Fruit fly (Drosophila melanogaster) whole organism, embryonic: Measurements from ENCODE around the gene AhcyL1.

Source experiments
- ATbp ChIP-seq: fragments of 200-800 bp; sonication (Bioruptor generic); optimal IDR thresholded peaks from 2 replicates; lab custom pipeline; 2017; ENCODE audit warnings: missing biosample characterization, mild to moderate bottlenecking, missing genetic modification characterization, missing genetic modification reagents
- Aef1 ChIP-seq: fragments of 200-800 bp; sonication (Bioruptor generic); IDR thresholded peaks from 3 replicates; pipeline ENCODE4 v1.3.6; 2022; ENCODE audit warnings: missing biosample characterization, missing genetic modification characterization
- CG10979 ChIP-seq: fragments of 200-800 bp; sonication (Bioruptor generic); optimal IDR thresholded peaks from 2 replicates; lab custom pipeline; 2018; ENCODE audit warnings: missing biosample characterization, mild to moderate bottlenecking, missing genetic modification characterization, moderate library complexity
- CG11504 ChIP-seq: fragments of 200-800 bp; sonication (Bioruptor generic); optimal IDR thresholded peaks from 3 replicates; lab custom pipeline; 2019; ENCODE audit warnings: missing biosample characterization, mild to moderate bottlenecking, missing genetic modification characterization, moderate library complexity
- CG12071 ChIP-seq: fragments of 200-800 bp; sonication (Bioruptor generic); optimal IDR thresholded peaks from 3 replicates; lab custom pipeline; 2018; ENCODE audit warnings: missing biosample characterization, mild to moderate bottlenecking, missing genetic modification characterization
- CG14441 ChIP-seq: fragments of 200-800 bp; sonication (Bioruptor generic); IDR thresholded peaks from 2 replicates; pipeline ENCODE4 v1.3.6; 2022; ENCODE audit warnings: missing biosample characterization, missing genetic modification characterization
- CG15269 ChIP-seq: fragments of 200-800 bp; sonication (Bioruptor generic); optimal IDR thresholded peaks from 2 replicates; lab custom pipeline; 2018; ENCODE audit warnings: missing biosample characterization, mild to moderate bottlenecking, missing genetic modification characterization, moderate library complexity
- CG1529 ChIP-seq: fragments of 200-800 bp; sonication (Bioruptor generic); optimal IDR thresholded peaks from 3 replicates; lab custom pipeline; 2018; ENCODE audit warnings: missing biosample characterization, missing genetic modification characterization
- CG1602 ChIP-seq: fragments of 200-800 bp; sonication (Bioruptor generic); optimal IDR thresholded peaks from 3 replicates; lab custom pipeline; 2016; ENCODE audit warnings: missing biosample characterization, missing genetic modification characterization
- CG16779 ChIP-seq: fragments of 200-800 bp; sonication (Bioruptor generic); IDR thresholded peaks from 2 replicates; pipeline ENCODE4 v1.3.6; 2022; ENCODE audit warnings: missing biosample characterization, missing genetic modification characterization
- CG17829 ChIP-seq: fragments of 200-800 bp; optimal IDR thresholded peaks from 2 replicates; lab custom pipeline; 2019; ENCODE audit warnings: missing biosample characterization, mild to moderate bottlenecking, missing genetic modification characterization, moderate library complexity
- CG18262 ChIP-seq: fragments of 200-800 bp; optimal IDR thresholded peaks from 3 replicates; lab custom pipeline; 2019; ENCODE audit warnings: missing biosample characterization, mild to moderate bottlenecking, missing genetic modification characterization, moderate library complexity
- CG2202 ChIP-seq: fragments of 200-800 bp; sonication (Bioruptor generic); optimal IDR thresholded peaks from 2 replicates; lab custom pipeline; 2018; ENCODE audit warnings: missing biosample characterization, mild to moderate bottlenecking, missing genetic modification characterization
- CG2678 ChIP-seq: fragments of 200-800 bp; sonication (Bioruptor generic); optimal IDR thresholded peaks from 3 replicates; lab custom pipeline; 2019; ENCODE audit warnings: missing biosample characterization, mild to moderate bottlenecking, missing genetic modification characterization, moderate library complexity
- CG2712 ChIP-seq: fragments of 200-800 bp; optimal IDR thresholded peaks from 3 replicates; lab custom pipeline; 2019; ENCODE audit warnings: missing biosample characterization, mild to moderate bottlenecking, missing genetic modification characterization, moderate library complexity
- CG33557 ChIP-seq: fragments of 200-800 bp; sonication (Bioruptor generic); optimal IDR thresholded peaks from 2 replicates; lab custom pipeline; 2019; ENCODE audit warnings: missing biosample characterization, mild to moderate bottlenecking, missing genetic modification characterization, moderate library complexity
- CG3838 ChIP-seq: fragments of 200-800 bp; sonication (Bioruptor generic); optimal IDR thresholded peaks from 3 replicates; lab custom pipeline; 2016; ENCODE audit warnings: missing biosample characterization, missing genetic modification characterization
- CG4424 ChIP-seq: fragments of 200-800 bp; sonication (Bioruptor generic); optimal IDR thresholded peaks from 3 replicates; lab custom pipeline; 2016; ENCODE audit warnings: missing biosample characterization, missing genetic modification characterization
- CG6175 ChIP-seq: fragments of 200-800 bp; sonication (Bioruptor generic); IDR thresholded peaks from 3 replicates; pipeline ENCODE4 v1.3.6; 2022; ENCODE audit warnings: missing biosample characterization, missing genetic modification characterization
- CG7839 ChIP-seq: fragments of 200-800 bp; sonication (Bioruptor generic); optimal IDR thresholded peaks from 3 replicates; lab custom pipeline; 2018; ENCODE audit warnings: missing biosample characterization, mild to moderate bottlenecking, missing genetic modification characterization, moderate library complexity
- CG8089 ChIP-seq: fragments of 200-800 bp; sonication (Bioruptor generic); optimal IDR thresholded peaks from 3 replicates; lab custom pipeline; 2016; ENCODE audit warnings: missing biosample characterization, missing genetic modification characterization
- CG9727 ChIP-seq: fragments of 200-800 bp; sonication (Bioruptor generic); optimal IDR thresholded peaks from 3 replicates; lab custom pipeline; 2017; ENCODE audit warnings: missing biosample characterization, mild to moderate bottlenecking, missing genetic modification characterization
- CrebB ChIP-seq: fragments of 200-800 bp; sonication (Bioruptor generic); optimal IDR thresholded peaks from 3 replicates; lab custom pipeline; 2018; ENCODE audit warnings: missing biosample characterization, mild to moderate bottlenecking, missing genetic modification characterization
- Eip74EF ChIP-seq, 2 experiments: fragments of 200-800 bp in 1 of 2; fragments of >200 bp in 1 of 2; sonication (Bioruptor generic) in 1 of 2; optimal IDR thresholded peaks; 2 replicates each; lab custom pipeline; 2017 to 2019; ENCODE audit warnings: missing biosample characterization in 2 of 2, missing genetic modification characterization in 2 of 2, mild to moderate bottlenecking in 1 of 2, moderate library complexity in 1 of 2
- H2.0 ChIP-seq: fragments of 200-800 bp; sonication (Bioruptor generic); IDR thresholded peaks from 2 replicates; pipeline ENCODE4 v1.3.6; 2022; ENCODE audit warnings: missing biosample characterization, missing genetic modification characterization
- HHEX ChIP-seq: fragments of 200-800 bp; sonication (Bioruptor generic); optimal IDR thresholded peaks from 3 replicates; lab custom pipeline; 2017; ENCODE audit warnings: missing biosample characterization, mild to moderate bottlenecking, missing genetic modification characterization, missing genetic modification reagents
- HmgZ ChIP-seq: fragments of 200-800 bp; sonication (Bioruptor generic); optimal IDR thresholded peaks from 2 replicates; lab custom pipeline; 2018; ENCODE audit warnings: missing biosample characterization, mild to moderate bottlenecking, missing genetic modification characterization
- Hmr ChIP-seq: fragments of 200-800 bp; sonication (Bioruptor generic); optimal IDR thresholded peaks from 3 replicates; lab custom pipeline; 2017; ENCODE audit warnings: mild to moderate bottlenecking, missing biosample characterization, missing genetic modification reagents, missing genetic modification characterization
- Hr39 ChIP-seq: fragments of >200 bp; optimal IDR thresholded peaks from 2 replicates; lab custom pipeline; 2017
- Jarid2 ChIP-seq: fragments of 200-800 bp; sonication (Bioruptor generic); optimal IDR thresholded peaks from 3 replicates; lab custom pipeline; 2017; ENCODE audit warnings: mild to moderate bottlenecking, missing biosample characterization, missing genetic modification reagents, missing genetic modification characterization
- Rfx ChIP-seq: fragments of 200-800 bp; sonication (Bioruptor generic); IDR thresholded peaks from 2 replicates; pipeline ENCODE4 v1.3.6; 2022; ENCODE audit warnings: missing biosample characterization, missing genetic modification characterization
- Sry-β ChIP-seq: fragments of 200-800 bp; sonication (Bioruptor generic); optimal IDR thresholded peaks from 2 replicates; lab custom pipeline; 2018; ENCODE audit warnings: missing biosample characterization, mild to moderate bottlenecking, missing genetic modification characterization, moderate library complexity
- Xbp1 ChIP-seq: fragments of 200-800 bp; sonication (Bioruptor generic); optimal IDR thresholded peaks from 3 replicates; lab custom pipeline; 2016; ENCODE audit warnings: missing biosample characterization, mild to moderate bottlenecking, missing genetic modification characterization
- abd-A ChIP-seq: fragments of 200-800 bp; sonication (Bioruptor generic); optimal IDR thresholded peaks from 3 replicates; lab custom pipeline; 2019; ENCODE audit warnings: missing biosample characterization, mild to moderate bottlenecking, missing genetic modification characterization, moderate library complexity
- ac ChIP-seq: fragments of 200-800 bp; sonication (Bioruptor generic); optimal IDR thresholded peaks from 3 replicates; lab custom pipeline; 2017; ENCODE audit warnings: missing biosample characterization, mild to moderate bottlenecking, missing genetic modification characterization
- ase ChIP-seq: fragments of 200-800 bp; sonication (Bioruptor generic); IDR thresholded peaks from 3 replicates; pipeline ENCODE4 v1.3.6; 2022; ENCODE audit warnings: missing biosample characterization, missing genetic modification characterization
- caup ChIP-seq: fragments of 200-800 bp; sonication (Bioruptor generic); optimal IDR thresholded peaks from 3 replicates; lab custom pipeline; 2017; ENCODE audit warnings: missing biosample characterization, mild to moderate bottlenecking, missing genetic modification characterization, moderate library complexity; ENCODE audit not compliant: severe bottlenecking
- chm ChIP-seq: fragments of 200-800 bp; sonication (Bioruptor generic); IDR thresholded peaks from 2 replicates; pipeline ENCODE4 v1.3.6; 2022; ENCODE audit warnings: missing biosample characterization, missing genetic modification characterization
- disco-r ChIP-seq: fragments of 200-800 bp; sonication (Bioruptor generic); optimal IDR thresholded peaks from 2 replicates; lab custom pipeline; 2016; ENCODE audit warnings: missing biosample characterization, missing genetic modification characterization
- grau ChIP-seq: fragments of 200-800 bp; optimal IDR thresholded peaks from 3 replicates; lab custom pipeline; 2019; ENCODE audit warnings: missing biosample characterization, mild to moderate bottlenecking, missing genetic modification characterization, moderate library complexity
- grn ChIP-seq: fragments of 200-800 bp; sonication (Bioruptor generic); optimal IDR thresholded peaks from 3 replicates; lab custom pipeline; 2017; ENCODE audit warnings: missing biosample characterization, missing genetic modification characterization
- gro ChIP-seq: fragments of 200-800 bp; sonication (Bioruptor generic); optimal IDR thresholded peaks from 2 replicates; lab custom pipeline; 2016; ENCODE audit warnings: missing biosample characterization, missing genetic modification characterization
- h ChIP-seq: fragments of >200 bp; optimal IDR thresholded peaks from 2 replicates; lab custom pipeline; 2017
- kni ChIP-seq: fragments of 200-800 bp; sonication (Bioruptor generic); optimal IDR thresholded peaks from 3 replicates; lab custom pipeline; 2017; ENCODE audit warnings: mild to moderate bottlenecking, missing biosample characterization, missing genetic modification reagents, missing genetic modification characterization
- nau ChIP-seq: fragments of 200-800 bp; sonication (Bioruptor generic); optimal IDR thresholded peaks from 3 replicates; lab custom pipeline; 2017; ENCODE audit warnings: missing biosample characterization, mild to moderate bottlenecking, missing genetic modification characterization, missing genetic modification reagents
- nmo ChIP-seq: fragments of 200-800 bp; sonication (Bioruptor generic); optimal IDR thresholded peaks from 2 replicates; lab custom pipeline; 2018; ENCODE audit warnings: missing biosample characterization, mild to moderate bottlenecking, missing genetic modification characterization, moderate library complexity
- odd ChIP-seq: fragments of 200-800 bp; sonication (Bioruptor generic); optimal IDR thresholded peaks from 2 replicates; lab custom pipeline; 2017; ENCODE audit warnings: missing biosample characterization, mild to moderate bottlenecking, missing genetic modification characterization
- otp ChIP-seq: fragments of 200-800 bp; sonication (Bioruptor generic); IDR thresholded peaks from 3 replicates; pipeline ENCODE4, ENCODE4 v1.3.6; 2022; ENCODE audit warnings: missing biosample characterization, missing genetic modification characterization
- sqz ChIP-seq: fragments of 200-800 bp; sonication (Bioruptor generic); optimal IDR thresholded peaks from 3 replicates; lab custom pipeline; 2018; ENCODE audit warnings: missing biosample characterization, mild to moderate bottlenecking, missing genetic modification characterization
- tll ChIP-seq, 2 experiments: fragments of 200-800 bp in 1 of 2; fragments of >200 bp in 1 of 2; sonication (Bioruptor generic) in 1 of 2; optimal IDR thresholded peaks; 2 replicates each; lab custom pipeline; 2017 to 2019; ENCODE audit warnings: missing biosample characterization in 2 of 2, missing genetic modification characterization in 2 of 2, mild to moderate bottlenecking in 1 of 2, moderate library complexity in 1 of 2

AhcyL1 gene

DNA sequence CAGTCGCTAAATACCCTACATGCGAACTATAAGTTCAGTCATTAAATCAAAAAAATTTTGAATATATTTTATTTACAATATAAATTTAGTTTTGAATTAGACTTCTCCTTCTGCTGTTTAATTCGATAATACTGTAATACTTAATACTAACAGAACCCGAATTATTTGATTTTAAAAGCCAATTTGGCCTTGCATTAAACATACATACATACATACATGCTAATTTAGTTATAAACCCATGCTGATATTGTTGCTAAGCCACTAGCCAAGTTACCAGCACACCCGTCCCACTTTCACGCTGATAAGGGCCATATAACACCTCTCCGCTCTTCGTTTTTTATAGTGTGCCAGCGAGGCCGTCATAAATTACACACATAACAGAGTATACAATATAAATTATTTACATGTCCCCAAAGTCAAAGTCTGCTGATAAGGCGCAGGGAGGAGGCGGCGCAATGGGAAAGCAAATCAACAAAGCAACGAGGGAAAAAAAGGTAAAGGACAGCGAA lies 27.0 kb upstream of the AhcyL1 start (continued):
- no peak for TF ChIP-seq ase (GFP tag; lab: Robert Waterston, UW)
- peak; percentile 30 for TF ChIP-seq CG1529 (GFP tag; lab: Kevin White, UChicago)
- TF ChIP-seq CrebB (tag; lab: Kevin White, UChicago) = peak; percentile 73
- TF ChIP-seq nmo (GFP tag; lab: Kevin White, UChicago) = peak; percentile 39
- TF ChIP-seq odd (GFP tag; lab: Kevin White, UChicago) = peak; percentile 76
- TF ChIP-seq CG16779 = no peak
- TF ChIP-seq Aef1 = no peak
- TF ChIP-seq CG9727 (GFP tag; lab: Kevin White, UChicago) = peak; percentile 72
- peak in 1 of 2 experiments; percentile 68 for TF ChIP-seq tll (GFP tag; optimal IDR thresholded peaks at IDR 0.05; lab: Kevin White, UChicago)
- peak; percentile 61 for TF ChIP-seq grau (tag; lab: Kevin White, UChicago)
- no peak for TF ChIP-seq abd-A
- TF ChIP-seq CG2678 (tag; lab: Kevin White, UChicago) = peak; percentile 80
- TF ChIP-seq caup (GFP tag; lab: Kevin White, UChicago) = peak; percentile 48
- TF ChIP-seq Eip74EF (GFP tag; optimal IDR thresholded peaks at IDR 0.05; lab: Kevin White, UChicago) = peak in 1 of 2 experiments; percentile 33
- peak; percentile 40 for TF ChIP-seq CG15269 (tag; lab: Kevin White, UChicago)
- TF ChIP-seq Jarid2 = peak; percentile 25
- TF ChIP-seq CG8089 (GFP tag; lab: Kevin White, UChicago) = no peak
- TF ChIP-seq H2.0 (GFP tag; lab: Robert Waterston, UW) = no peak; the same call in 1 of the 2 replicates
- TF ChIP-seq CG14441 = peak; percentile 20; the same call in 1 of the 2 replicates
- TF ChIP-seq chm (GFP tag; lab: Robert Waterston, UW) = peak; percentile 55; the same call in 1 of the 2 replicates
- TF ChIP-seq CG7839 (tag; lab: Kevin White, UChicago) = peak; percentile 78
- TF ChIP-seq Hmr (GFP tag; lab: Kevin White, UChicago) = peak; percentile 60
- peak; percentile 45 for TF ChIP-seq CG4424 (GFP tag; lab: Kevin White, UChicago)
- TF ChIP-seq grn (GFP tag; lab: Kevin White, UChicago) = peak; percentile 29
- no peak for TF ChIP-seq disco-r (GFP tag; lab: Kevin White, UChicago)
- peak; percentile 60 for TF ChIP-seq ATbp (GFP tag; lab: Kevin White, UChicago)
- peak; percentile 40 for TF ChIP-seq kni
- peak; percentile 28 for TF ChIP-seq HmgZ (tag; lab: Kevin White, UChicago)
- peak; percentile 46 for TF ChIP-seq HHEX (GFP tag; lab: Kevin White, UChicago)
- no peak for TF ChIP-seq h (lab: Kevin White, UChicago)
- TF ChIP-seq ac (GFP tag; lab: Kevin White, UChicago) = peak; percentile 51
- TF ChIP-seq Rfx (GFP tag; lab: Robert Waterston, UW) = peak; percentile 50
- TF ChIP-seq CG2202 (tag; lab: Kevin White, UChicago) = peak; percentile 44
- TF ChIP-seq Xbp1 = peak; percentile 19
- peak; percentile 28 for TF ChIP-seq CG17829 (tag; lab: Kevin White, UChicago)
- TF ChIP-seq CG1602 (GFP tag; lab: Kevin White, UChicago) = peak; percentile 8
- peak; percentile 87 for TF ChIP-seq CG12071 (GFP tag; lab: Kevin White, UChicago)
- TF ChIP-seq CG3838 (GFP tag; lab: Kevin White, UChicago) = no peak
- peak; percentile 66 for TF ChIP-seq sqz
- peak; percentile 3 for TF ChIP-seq Sry-β
- no peak for TF ChIP-seq CG6175 (GFP tag; lab: Robert Waterston, UW)
- peak; percentile 51 for TF ChIP-seq CG33557 (GFP tag; lab: Kevin White, UChicago)
- peak; percentile 68 for TF ChIP-seq CG18262
- TF ChIP-seq gro (GFP tag; lab: Kevin White, UChicago) = peak; percentile 53
- no peak for TF ChIP-seq Hr39 (lab: Kevin White, UChicago)
- TF ChIP-seq CG2712 = peak; percentile 38
- peak; percentile 57 for TF ChIP-seq nau
- 0 out of 3 replicates have a peak, but pooled peaks have one; percentile 16 for TF ChIP-seq otp (GFP tag; lab: Robert Waterston, UW)
- peak; percentile 75 for TF ChIP-seq CG11504 (tag; lab: Kevin White, UChicago)
- peak; percentile 49 for TF ChIP-seq CG10979
